Worm (Caenorhabditis elegans) whole organism, mixed stage, embryonic: Measurements from ENCODE around the gene F37C4.4.

ENCODE experiments used
- M03D4.4 ChIP-seq: sonication (generic microtip); optimal IDR thresholded peaks from 2 replicates; lab custom pipeline; 2017; ENCODE audit warnings: mild to moderate bottlenecking, missing genetic modification characterization, missing compliant biosample characterization
- bed-3 ChIP-seq: fragments of 200-800 bp; sonication (Bioruptor generic); optimal IDR thresholded peaks from 3 replicates; lab custom pipeline; 2018; ENCODE audit warnings: mild to moderate bottlenecking, missing genetic modification characterization, moderate library complexity, missing compliant biosample characterization
- blmp-1 ChIP-seq: fragments of 150-350 bp; optimal IDR thresholded peaks from 2 replicates; lab custom pipeline; 2014; ENCODE audit warnings: missing biosample characterization, missing genetic modification characterization
- ceh-39 ChIP-seq: fragments of 150-350 bp; optimal IDR thresholded peaks from 2 replicates; lab custom pipeline; 2014; ENCODE audit warnings: missing biosample characterization, missing genetic modification characterization
- ceh-43 ChIP-seq: fragments of 200-800 bp; sonication (Bioruptor generic); optimal IDR thresholded peaks from 2 replicates; lab custom pipeline; 2018; ENCODE audit warnings: mild to moderate bottlenecking, missing genetic modification characterization, moderate library complexity, missing compliant biosample characterization
- ces-1 ChIP-seq: fragments of 150-350 bp; optimal IDR thresholded peaks from 2 replicates; lab custom pipeline; 2014; ENCODE audit warnings: missing biosample characterization, missing genetic modification reagents, missing genetic modification characterization
- cnd-1 ChIP-seq: fragments of 200-800 bp; sonication (Bioruptor generic); optimal IDR thresholded peaks from 2 replicates; lab custom pipeline; 2018; ENCODE audit warnings: mild to moderate bottlenecking, missing genetic modification characterization, missing compliant biosample characterization
- drap-1 ChIP-seq: fragments of 200-800 bp; sonication (Bioruptor generic); optimal IDR thresholded peaks from 3 replicates; lab custom pipeline; 2018; ENCODE audit warnings: mild to moderate bottlenecking, missing genetic modification characterization, missing compliant biosample characterization
- elt-1 ChIP-seq: sonication (generic microtip); optimal IDR thresholded peaks from 2 replicates; lab custom pipeline; 2017; ENCODE audit warnings: missing genetic modification characterization, mild to moderate bottlenecking, missing compliant biosample characterization, antibody characterized with exemption, moderate library complexity, borderline replicate concordance; ENCODE audit not compliant: insufficient read depth
- elt-3 ChIP-seq: fragments of 150-350 bp; optimal IDR thresholded peaks from 2 replicates; lab custom pipeline; 2014; ENCODE audit warnings: missing biosample characterization, missing genetic modification characterization
- flh-1 ChIP-seq: fragments of 200-800 bp; sonication (Bioruptor generic); optimal IDR thresholded peaks from 2 replicates; lab custom pipeline; 2018; ENCODE audit warnings: mild to moderate bottlenecking, missing genetic modification characterization, moderate library complexity, missing compliant biosample characterization
- ham-2 ChIP-seq: fragments of 200-800 bp; sonication (Bioruptor generic); optimal IDR thresholded peaks from 2 replicates; lab custom pipeline; 2018; ENCODE audit warnings: mild to moderate bottlenecking, missing genetic modification characterization, missing compliant biosample characterization
- hlh-1 ChIP-seq: fragments of 150-350 bp; optimal IDR thresholded peaks from 2 replicates; lab custom pipeline; 2014; ENCODE audit warnings: missing biosample characterization, missing genetic modification reagents, missing genetic modification characterization
- lin-13 ChIP-seq: fragments of 150-350 bp; optimal IDR thresholded peaks from 2 replicates; lab custom pipeline; 2014; ENCODE audit warnings: missing biosample characterization, missing genetic modification characterization
- lin-32 ChIP-seq: fragments of 200-800 bp; sonication (Bioruptor generic); optimal IDR thresholded peaks from 2 replicates; lab custom pipeline; 2018; ENCODE audit warnings: mild to moderate bottlenecking, missing genetic modification characterization, missing compliant biosample characterization
- lsy-2 ChIP-seq: fragments of 150-350 bp; optimal IDR thresholded peaks from 2 replicates; lab custom pipeline; 2014; ENCODE audit warnings: missing biosample characterization, missing genetic modification characterization
- mab-5 ChIP-seq: fragments of 150-350 bp; optimal IDR thresholded peaks from 2 replicates; lab custom pipeline; 2014; ENCODE audit warnings: missing biosample characterization, missing genetic modification characterization
- mep-1 ChIP-seq: fragments of 150-350 bp; optimal IDR thresholded peaks from 2 replicates; lab custom pipeline; 2017; ENCODE audit warnings: missing biosample characterization, missing genetic modification reagents, missing genetic modification characterization, inconsistent platforms
- mls-2 ChIP-seq: sonication (generic microtip); optimal IDR thresholded peaks from 2 replicates; lab custom pipeline; 2016; ENCODE audit warnings: mild to moderate bottlenecking, missing genetic modification characterization, moderate library complexity, missing compliant biosample characterization
- nhr-12 ChIP-seq: fragments of 150-350 bp; optimal IDR thresholded peaks from 2 replicates; lab custom pipeline; 2014; ENCODE audit warnings: missing biosample characterization, missing genetic modification characterization
- nhr-2 ChIP-seq: fragments of 150-350 bp; optimal IDR thresholded peaks from 2 replicates; lab custom pipeline; 2014; ENCODE audit warnings: missing biosample characterization, missing genetic modification characterization
- nhr-237 ChIP-seq: fragments of 150-350 bp; optimal IDR thresholded peaks from 2 replicates; lab custom pipeline; 2014; ENCODE audit warnings: missing biosample characterization, missing genetic modification characterization
- nhr-28 ChIP-seq: fragments of 150-350 bp; optimal IDR thresholded peaks from 2 replicates; lab custom pipeline; 2014; ENCODE audit warnings: missing biosample characterization, missing genetic modification characterization
- pha-4 ChIP-seq: fragments of 150-350 bp; optimal IDR thresholded peaks from 2 replicates; lab custom pipeline; 2018; ENCODE audit warnings: missing biosample characterization, missing genetic modification reagents, missing genetic modification characterization
- sem-2 ChIP-seq: fragments of 200-800 bp; sonication (Bioruptor generic); optimal IDR thresholded peaks from 2 replicates; lab custom pipeline; 2018; ENCODE audit warnings: mild to moderate bottlenecking, missing genetic modification characterization, missing compliant biosample characterization
- sptf-1 ChIP-seq: sonication (generic microtip); optimal IDR thresholded peaks from 2 replicates; lab custom pipeline; 2017; ENCODE audit warnings: mild to moderate bottlenecking, missing genetic modification characterization, moderate library complexity, missing compliant biosample characterization
- tbx-8 ChIP-seq: fragments of 200-800 bp; sonication (Bioruptor generic); optimal IDR thresholded peaks from 2 replicates; lab custom pipeline; 2018; ENCODE audit warnings: mild to moderate bottlenecking, missing genetic modification characterization, moderate library complexity, missing compliant biosample characterization
- unc-120 ChIP-seq: sonication (generic microtip); optimal IDR thresholded peaks from 2 replicates; lab custom pipeline; 2017; ENCODE audit warnings: missing genetic modification characterization, missing compliant biosample characterization; ENCODE audit not compliant: poor library complexity, severe bottlenecking
- unc-39 ChIP-seq: fragments of 150-350 bp; optimal IDR thresholded peaks from 2 replicates; lab custom pipeline; 2014; ENCODE audit warnings: missing biosample characterization, missing genetic modification characterization
- unc-62 ChIP-seq: fragments of 150-350 bp; optimal IDR thresholded peaks from 2 replicates; lab custom pipeline; 2014; ENCODE audit warnings: missing biosample characterization, missing genetic modification reagents, missing genetic modification characterization
- zip-8 ChIP-seq: fragments of 150-350 bp; optimal IDR thresholded peaks from 2 replicates; lab custom pipeline; 2014; ENCODE audit warnings: missing biosample characterization, missing genetic modification characterization
- ztf-11 ChIP-seq: fragments of 150-350 bp; optimal IDR thresholded peaks from 2 replicates; lab custom pipeline; 2014; ENCODE audit warnings: missing biosample characterization, missing genetic modification characterization

The F37C4.4 gene

DNA sequence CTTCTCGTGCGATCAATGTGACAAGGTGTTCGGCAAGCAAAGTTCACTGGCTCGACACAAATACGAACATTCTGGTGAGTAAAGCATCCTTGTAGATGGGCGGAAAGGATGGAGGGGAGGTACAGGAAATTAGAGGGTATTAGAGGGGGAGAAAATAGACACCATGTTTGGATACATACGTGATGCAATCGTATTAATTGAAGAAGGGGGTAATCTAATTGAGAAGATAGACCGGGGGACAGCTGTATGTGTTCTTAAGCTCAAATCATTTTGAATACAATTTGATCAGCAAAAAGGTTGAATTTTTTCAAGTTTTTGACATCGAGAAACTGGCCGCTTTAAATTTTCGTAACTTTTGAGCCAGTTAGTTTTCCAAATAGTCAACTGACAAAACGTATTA, 6.7 kb upstream of the F37C4.4 start:
- TF ChIP-seq mls-2 (tag; lab: Kevin White, UChicago) (peak; percentile 34), nhr-28 (no peak), ces-1 (GFP tag; lab: Kevin White, UChicago) (peak; percentile 98)

- TF ChIP-seq nhr-28, result no peak
- no peak for TF ChIP-seq unc-62 (GFP tag; lab: Kevin White, UChicago)
These were observed 4.2 kb upstream of the F37C4.4 start for ce11 chrIV:3862948-3863347.

DNA sequence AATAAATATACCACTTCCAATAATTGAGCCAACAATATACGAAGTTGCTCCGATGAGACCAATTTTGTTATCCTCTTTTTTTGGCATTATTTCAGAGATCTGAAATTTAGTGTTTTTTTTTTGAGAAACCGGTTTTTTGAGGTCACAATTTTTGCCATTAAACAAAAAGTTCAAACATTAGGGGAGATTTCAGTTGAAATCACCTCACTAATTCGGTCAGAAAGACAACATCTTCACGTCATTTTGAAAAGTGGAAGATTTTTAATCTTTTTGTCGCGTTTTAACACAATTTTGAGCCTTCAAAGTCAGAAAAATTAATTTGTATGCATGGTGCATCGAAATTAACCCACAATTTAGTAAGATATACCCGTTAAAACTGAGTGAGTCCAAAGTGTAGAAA, 2.2 kb upstream of the F37C4.4 start, which contains the start of gene aat-8:
Gene aat-8 (minus strand): TSS at position 101 of the 400 bp plus-strand sequence.
- TF ChIP-seq M03D4.4 (tag; lab: Kevin White, UChicago), result no peak
- no peak for TF ChIP-seq ceh-43 (GFP tag; lab: Kevin White, UChicago)
- no peak for TF ChIP-seq mab-5
- no peak for TF ChIP-seq ztf-11 (tag; lab: Kevin White, UChicago)
- TF ChIP-seq elt-3 (tag; lab: Kevin White, UChicago), result no peak
- no peak for TF ChIP-seq nhr-237
- TF ChIP-seq unc-120 (tag; lab: Kevin White, UChicago), result no peak
- TF ChIP-seq nhr-28, result no peak
- TF ChIP-seq, all 35 proteins: peak for 0

- no peak for TF ChIP-seq lin-32 (GFP tag; lab: Kevin White, UChicago)
- no peak for TF ChIP-seq nhr-2 (tag; lab: Kevin White, UChicago)
- TF ChIP-seq bed-3 (GFP tag; lab: Kevin White, UChicago), result no peak
- no peak for TF ChIP-seq flh-1 (GFP tag; lab: Kevin White, UChicago)
- TF ChIP-seq ces-1 (GFP tag; lab: Kevin White, UChicago), result no peak
- no peak for TF ChIP-seq drap-1 (GFP tag; lab: Kevin White, UChicago)
- no peak for TF ChIP-seq lin-13 (tag; lab: Kevin White, UChicago)
- no peak for TF ChIP-seq mep-1 (tag; lab: Kevin White, UChicago)
- no peak for TF ChIP-seq tbx-8 (GFP tag; lab: Kevin White, UChicago)
- TF ChIP-seq nhr-28, result no peak
- no peak for TF ChIP-seq M03D4.4 (tag; lab: Kevin White, UChicago)
- no peak for TF ChIP-seq ham-2 (GFP tag; lab: Kevin White, UChicago)
- TF ChIP-seq zip-8 (tag; lab: Kevin White, UChicago), result no peak
- TF ChIP-seq sem-2 (GFP tag; lab: Kevin White, UChicago), result no peak
- no peak for TF ChIP-seq hlh-1 (tag; lab: Kevin White, UChicago)
- no peak for TF ChIP-seq mls-2 (tag; lab: Kevin White, UChicago)
- TF ChIP-seq, all 35 proteins: peak for 0
These were observed 1.1 kb upstream of the F37C4.4 start for ce11 chrIV:3866018-3866417.

DNA sequence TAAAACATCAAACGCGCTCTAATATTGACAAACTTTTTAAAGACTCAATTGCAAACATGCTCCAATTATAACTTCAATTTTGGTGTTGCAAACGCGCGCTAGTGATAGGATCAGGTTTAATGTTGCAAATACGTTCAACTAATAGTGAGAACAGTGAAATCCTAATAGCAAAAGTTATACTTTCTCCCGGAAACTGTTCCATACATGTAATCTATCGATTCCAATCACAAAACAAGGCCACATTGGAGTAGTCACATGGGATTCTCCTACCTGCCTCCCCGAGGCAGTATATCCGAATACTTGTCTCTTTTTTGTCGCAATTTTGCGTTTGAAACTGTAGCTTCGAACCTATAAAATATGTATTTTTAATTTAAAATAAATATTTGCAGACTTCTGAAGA, 2.8 kb downstream of the F37C4.4 start:
- TF ChIP-seq pha-4 (tag; lab: Kevin White, UChicago) (no peak), bed-3 (GFP tag; lab: Kevin White, UChicago) (no peak), cnd-1 (tag; lab: Kevin White, UChicago) (no peak), ceh-43 (GFP tag; lab: Kevin White, UChicago) (no peak), zip-8 (tag; lab: Kevin White, UChicago) (no peak), ces-1 (GFP tag; lab: Kevin White, UChicago) (no peak), ceh-39 (tag; lab: Kevin White, UChicago) (no peak), mab-5 (no peak)
- TF ChIP-seq, all 35 proteins: peak for 0

- no peak for TF ChIP-seq mls-2 (tag; lab: Kevin White, UChicago)
- no peak for TF ChIP-seq ztf-11 (tag; lab: Kevin White, UChicago)
- TF ChIP-seq mep-1 (tag; lab: Kevin White, UChicago), result no peak
- TF ChIP-seq bed-3 (GFP tag; lab: Kevin White, UChicago), result no peak
- no peak for TF ChIP-seq lin-32 (GFP tag; lab: Kevin White, UChicago)
- no peak for TF ChIP-seq unc-39 (tag; lab: Kevin White, UChicago)
- TF ChIP-seq tbx-8 (GFP tag; lab: Kevin White, UChicago), result no peak
- TF ChIP-seq hlh-1 (tag; lab: Kevin White, UChicago), result no peak
- no peak for TF ChIP-seq blmp-1 (tag; lab: Kevin White, UChicago)
- TF ChIP-seq sptf-1, result no peak
- TF ChIP-seq mab-5, result no peak
- TF ChIP-seq unc-62 (GFP tag; lab: Kevin White, UChicago), result no peak
- no peak for TF ChIP-seq M03D4.4 (tag; lab: Kevin White, UChicago)
- no peak for TF ChIP-seq nhr-12 (tag; lab: Kevin White, UChicago)
- no peak for TF ChIP-seq lin-13 (tag; lab: Kevin White, UChicago)
- TF ChIP-seq lsy-2 (tag; lab: Kevin White, UChicago), result no peak
- TF ChIP-seq unc-120 (tag; lab: Kevin White, UChicago), result no peak
- no peak for TF ChIP-seq elt-1 (tag; lab: Kevin White, UChicago)
- TF ChIP-seq ham-2 (GFP tag; lab: Kevin White, UChicago), result no peak
- TF ChIP-seq, all 35 proteins: peak for 0
These were observed 6.1 kb downstream of the F37C4.4 start for ce11 chrIV:3873195-3873594.
